Fruit fly (Drosophila melanogaster): ENCODE data around the gene CG33310.
A peak's percentile ranks its signal among the peaks of the same experiment; 100 is the strongest.

Gene CG33310

dm6 chr2L:15000360-15000759 lies 26.3 kb upstream of the CG33310 start:
- TF ChIP-seq dl (GFP tag; optimal IDR thresholded peaks at IDR 0.05; ENCODE audit: insufficient read depth in 1 of 2, partially characterized antibody in 2 of 2), result no peak
- TF ChIP-seq OdsH (GFP tag; optimal IDR thresholded peaks at IDR 0.05), result no peak
- no peak for TF ChIP-seq jim (GFP tag; optimal IDR thresholded peaks at IDR 0.05)
- TF ChIP-seq Sp1 (GFP tag; optimal IDR thresholded peaks at IDR 0.05), result no peak
- no peak for TF ChIP-seq N (GFP tag; optimal IDR thresholded peaks at IDR 0.05)
- no peak for TF ChIP-seq rgr (GFP tag; optimal IDR thresholded peaks at IDR 0.05)
- no peak for TF ChIP-seq sv (GFP tag; optimal IDR thresholded peaks at IDR 0.05)
- no peak for TF ChIP-seq woc (GFP tag; optimal IDR thresholded peaks at IDR 0.05)
- no peak for TF ChIP-seq CG9705 (GFP tag; optimal IDR thresholded peaks at IDR 0.05)
- TF ChIP-seq psq (GFP tag; optimal IDR thresholded peaks at IDR 0.05), result no peak
- TF ChIP-seq Mio (GFP tag; optimal IDR thresholded peaks at IDR 0.05), result no peak

dm6 chr2L:15001847-15002246 lies 24.8 kb upstream of the CG33310 start:
- TF ChIP-seq rgr (GFP tag; optimal IDR thresholded peaks at IDR 0.05) (no peak), usp (GFP tag; optimal IDR thresholded peaks at IDR 0.05) (no peak), pan (optimal IDR thresholded peaks at IDR 0.05) (no peak), N (GFP tag; optimal IDR thresholded peaks at IDR 0.05) (no peak), HLH106 (tag; optimal IDR thresholded peaks at IDR 0.05) (no peak)

dm6 chr2L:15005505-15005904 lies 21.2 kb upstream of the CG33310 start, which contains the start of gene DCTN5-p25:
Gene DCTN5-p25 (plus strand): TSS chr2L:15005733.
- TF ChIP-seq h (GFP tag; optimal IDR thresholded peaks at IDR 0.05) (no peak), Myc (optimal IDR thresholded peaks at IDR 0.05) (no peak), jim (GFP tag; optimal IDR thresholded peaks at IDR 0.05) (no peak), br (GFP tag; optimal IDR thresholded peaks at IDR 0.05) (no peak), fru (GFP tag; optimal IDR thresholded peaks at IDR 0.05) (no peak), Rel (GFP tag; optimal IDR thresholded peaks at IDR 0.05) (no peak), Rel (tag; optimal IDR thresholded peaks at IDR 0.05) (no peak), Hnf4 (GFP tag; optimal IDR thresholded peaks at IDR 0.05) (no peak), Dif (GFP tag; optimal IDR thresholded peaks at IDR 0.05; ENCODE audit: partially characterized antibody) (no peak), sv (GFP tag; optimal IDR thresholded peaks at IDR 0.05) (no peak)

dm6 chr2L:15007331-15007863 lies 19.3 kb upstream of the CG33310 start, which contains the start of the genes Ankrd49 and NC2beta:
Gene Ankrd49 (minus strand): TSS chr2L:15007431.
Gene NC2beta (plus strand): TSS chr2L:15007813.
- no peak for TF ChIP-seq Rel (GFP tag; optimal IDR thresholded peaks at IDR 0.05)
- TF ChIP-seq Rel (tag; optimal IDR thresholded peaks at IDR 0.05), result no peak
- no peak for TF ChIP-seq GATAd (GFP tag; optimal IDR thresholded peaks at IDR 0.05)
- TF ChIP-seq sage (GFP tag; optimal IDR thresholded peaks at IDR 0.05), result no peak
- no peak for TF ChIP-seq CG32264 (GFP tag; optimal IDR thresholded peaks at IDR 0.05)

dm6 chr2L:15008034-15008433 lies 18.6 kb upstream of the CG33310 start:
- TF ChIP-seq N (GFP tag; optimal IDR thresholded peaks at IDR 0.05), result no peak
- TF ChIP-seq jim (GFP tag; optimal IDR thresholded peaks at IDR 0.05), result no peak
- no peak for TF ChIP-seq fru (GFP tag; optimal IDR thresholded peaks at IDR 0.05)
- no peak for TF ChIP-seq ey (GFP tag; optimal IDR thresholded peaks at IDR 0.05)
- TF ChIP-seq Dfd (GFP tag; optimal IDR thresholded peaks at IDR 0.05), result no peak
- TF ChIP-seq pan (optimal IDR thresholded peaks at IDR 0.05), result no peak
- TF ChIP-seq Dif (GFP tag; optimal IDR thresholded peaks at IDR 0.05; ENCODE audit: partially characterized antibody), result no peak
- no peak for TF ChIP-seq usp (GFP tag; optimal IDR thresholded peaks at IDR 0.05)
- no peak for TF ChIP-seq sv (GFP tag; optimal IDR thresholded peaks at IDR 0.05)
- no peak for TF ChIP-seq dmrt93B (GFP tag; optimal IDR thresholded peaks at IDR 0.05)
- no peak for TF ChIP-seq woc (GFP tag; optimal IDR thresholded peaks at IDR 0.05)
- TF ChIP-seq dsf (GFP tag; optimal IDR thresholded peaks at IDR 0.05; ENCODE audit: borderline replicate concordance), result no peak
- TF ChIP-seq Vsx2 (GFP tag; optimal IDR thresholded peaks at IDR 0.05; ENCODE audit: partially characterized antibody), result no peak

dm6 chr2L:15009703-15010102 lies 17.0 kb upstream of the CG33310 start, which contains the start of the genes THG and Rnmt:
Gene THG (minus strand): TSS chr2L:15009724.
Gene Rnmt (plus strand): TSS chr2L:15009939.
- TF ChIP-seq h (GFP tag; optimal IDR thresholded peaks at IDR 0.05) (peak; percentile 87), OdsH (GFP tag; optimal IDR thresholded peaks at IDR 0.05) (peak; percentile 83), Myc (optimal IDR thresholded peaks at IDR 0.05) (no peak), ey (GFP tag; optimal IDR thresholded peaks at IDR 0.05) (peak; percentile 74), CrebA (GFP tag; optimal IDR thresholded peaks at IDR 0.05; ENCODE audit: borderline replicate concordance) (no peak), N (GFP tag; optimal IDR thresholded peaks at IDR 0.05) (no peak), dsf (GFP tag; optimal IDR thresholded peaks at IDR 0.05; ENCODE audit: borderline replicate concordance) (peak; percentile 57), CG32264 (GFP tag; optimal IDR thresholded peaks at IDR 0.05) (no peak), Dif (GFP tag; optimal IDR thresholded peaks at IDR 0.05; ENCODE audit: partially characterized antibody) (no peak), Hr83 (GFP tag; optimal IDR thresholded peaks at IDR 0.05; ENCODE audit: poor library complexity, severe bottlenecking) (peak; percentile 43), Sp1 (GFP tag; optimal IDR thresholded peaks at IDR 0.05) (peak; percentile 73), Abd-B (GFP tag; optimal IDR thresholded peaks at IDR 0.05) (no peak), fru (GFP tag; optimal IDR thresholded peaks at IDR 0.05) (peak; percentile 77), Mio (GFP tag; optimal IDR thresholded peaks at IDR 0.05) (no peak), Rel (GFP tag; optimal IDR thresholded peaks at IDR 0.05) (no peak), Rel (tag; optimal IDR thresholded peaks at IDR 0.05) (peak; percentile 22), Hnf4 (GFP tag; optimal IDR thresholded peaks at IDR 0.05) (no peak), GATAd (GFP tag; optimal IDR thresholded peaks at IDR 0.05) (peak; percentile 56), CG9705 (GFP tag; optimal IDR thresholded peaks at IDR 0.05) (peak; percentile 61), psq (GFP tag; optimal IDR thresholded peaks at IDR 0.05) (peak; percentile 72), Vsx2 (GFP tag; optimal IDR thresholded peaks at IDR 0.05; ENCODE audit: partially characterized antibody) (no peak), Dfd (GFP tag; optimal IDR thresholded peaks at IDR 0.05) (no peak), lola (GFP tag; optimal IDR thresholded peaks at IDR 0.05) (no peak), foxo (GFP tag; optimal IDR thresholded peaks at IDR 0.05) (peak in 1 of 2 experiments; percentile 87), dmrt93B (GFP tag; optimal IDR thresholded peaks at IDR 0.05) (no peak), usp (GFP tag; optimal IDR thresholded peaks at IDR 0.05) (no peak), jim (GFP tag; optimal IDR thresholded peaks at IDR 0.05) (no peak), rgr (GFP tag; optimal IDR thresholded peaks at IDR 0.05) (peak; percentile 89)

All from whole organism, wandering third instar larva.